Worm (Caenorhabditis elegans) whole organism, L3 larva: ENCODE results near the gene T20G5.9.

Source experiments
- ZK546.5 ChIP-seq: sonication (generic microtip); optimal IDR thresholded peaks from 2 replicates; lab custom pipeline; 2017; ENCODE audit warnings: missing biosample characterization, missing genetic modification characterization
- elt-3 ChIP-seq, 3 experiments: fragments of 150-350 bp in 1 of 3; sonication (generic microtip) in 2 of 3; optimal IDR thresholded peaks; 2 replicates in 2 of 3; 4 replicates in 1 of 3; lab custom pipeline; 2014 to 2017; ENCODE audit warnings: missing biosample characterization in 3 of 3, missing genetic modification characterization in 3 of 3
- mml-1 ChIP-seq: fragments of 150-350 bp; sonication (generic microtip); optimal IDR thresholded peaks from 3 replicates; lab custom pipeline; 2014; ENCODE audit warnings: missing biosample characterization, missing genetic modification characterization
- nhr-77 ChIP-seq: fragments of 150-350 bp; optimal IDR thresholded peaks from 2 replicates; lab custom pipeline; 2014; ENCODE audit warnings: missing biosample characterization, missing genetic modification characterization
- unc-62 ChIP-seq: fragments of 150-350 bp; sonication (generic microtip); optimal IDR thresholded peaks from 4 replicates; lab custom pipeline; 2014; ENCODE audit warnings: missing biosample characterization, missing genetic modification reagents, missing genetic modification characterization

- no peak for TF ChIP-seq mml-1 (tag; lab: Kevin White, UChicago)
- TF ChIP-seq elt-3 (tag; optimal IDR thresholded peaks at IDR 0.05; lab: Kevin White, UChicago): no peak
- no peak for TF ChIP-seq ZK546.5
- no peak for TF ChIP-seq nhr-77 (tag; lab: Kevin White, UChicago)
- no peak for TF ChIP-seq unc-62 (GFP tag; lab: Kevin White, UChicago)
Measured at ce11 chrIII:10181868-10182267, 27.8 kb upstream of the T20G5.9 start.
